Fruit fly (Drosophila melanogaster): ENCODE measurements around the gene Gyc76C.

Gene Gyc76C

dm6 chr3L:19793438-19793998, at the start of gene Gyc76C, which contains the start of the genes CG42637 and SREBP:
Gene Gyc76C, minus strand, starts transcription at chr3L:19793569.
Gene CG42637, minus strand, starts transcription at chr3L:19793569.
Gene SREBP, plus strand, starts transcription at chr3L:19793935.
- TF ChIP-seq pan (optimal IDR thresholded peaks at IDR 0.05) (no peak), Dll (optimal IDR thresholded peaks at IDR 0.05) (no peak)

dm6 chr3L:19836375-19836937, 43.1 kb upstream of the Gyc76C start, which contains the start of gene kto:
Gene kto, plus strand, starts transcription at chr3L:19836614.
- TF ChIP-seq CG8478 (optimal IDR thresholded peaks at IDR 0.05) = no peak
- TF ChIP-seq pan (optimal IDR thresholded peaks at IDR 0.05) = no peak
- no peak for TF ChIP-seq usp (GFP tag; optimal IDR thresholded peaks at IDR 0.05)
- no peak for TF ChIP-seq EcR (GFP tag; optimal IDR thresholded peaks at IDR 0.05)
- no peak for TF ChIP-seq Dll (optimal IDR thresholded peaks at IDR 0.05)
- TF ChIP-seq psq (optimal IDR thresholded peaks at IDR 0.05) = no peak

dm6 chr3L:19834143-19834794, 40.9 kb upstream of the Gyc76C start, which contains the start of the genes trc and CG32221:
Gene trc, minus strand, starts transcription at chr3L:19834304.
Gene CG32221, plus strand, starts transcription at chr3L:19834670.
- TF ChIP-seq Dll (optimal IDR thresholded peaks at IDR 0.05) = no peak
- TF ChIP-seq CG8478 (optimal IDR thresholded peaks at IDR 0.05) = no peak
- no peak for TF ChIP-seq psq (optimal IDR thresholded peaks at IDR 0.05)
- no peak for TF ChIP-seq EcR (GFP tag; optimal IDR thresholded peaks at IDR 0.05)
- no peak for TF ChIP-seq usp (GFP tag; optimal IDR thresholded peaks at IDR 0.05)
- no peak for TF ChIP-seq pan (optimal IDR thresholded peaks at IDR 0.05)

DNA sequence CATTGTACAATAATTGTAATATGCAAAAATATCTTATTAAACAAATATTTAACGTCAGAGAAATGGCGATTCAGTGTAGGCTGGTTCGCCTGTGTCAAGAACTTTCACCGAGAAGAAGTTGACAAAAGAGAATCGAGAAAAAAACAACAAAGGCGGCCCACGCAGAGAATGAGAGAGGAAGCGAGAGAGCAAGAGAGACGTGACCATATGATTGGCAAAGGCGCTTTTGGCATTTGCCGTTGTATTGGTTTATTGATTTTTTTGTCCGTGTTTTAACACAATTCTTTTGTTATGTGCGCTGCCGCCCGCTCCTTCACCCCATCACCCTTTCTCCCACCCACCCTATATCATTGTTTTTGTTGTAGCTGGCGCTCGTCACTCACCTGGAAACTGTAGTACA, 39.9 kb upstream of the Gyc76C start:
- TF ChIP-seq pan (optimal IDR thresholded peaks at IDR 0.05) = no peak
- TF ChIP-seq usp (GFP tag; optimal IDR thresholded peaks at IDR 0.05) = no peak
- TF ChIP-seq CG8478 (optimal IDR thresholded peaks at IDR 0.05) = no peak
- no peak for TF ChIP-seq Dll (optimal IDR thresholded peaks at IDR 0.05)
- no peak for TF ChIP-seq psq (optimal IDR thresholded peaks at IDR 0.05)
- TF ChIP-seq EcR (GFP tag; optimal IDR thresholded peaks at IDR 0.05) = no peak

DNA sequence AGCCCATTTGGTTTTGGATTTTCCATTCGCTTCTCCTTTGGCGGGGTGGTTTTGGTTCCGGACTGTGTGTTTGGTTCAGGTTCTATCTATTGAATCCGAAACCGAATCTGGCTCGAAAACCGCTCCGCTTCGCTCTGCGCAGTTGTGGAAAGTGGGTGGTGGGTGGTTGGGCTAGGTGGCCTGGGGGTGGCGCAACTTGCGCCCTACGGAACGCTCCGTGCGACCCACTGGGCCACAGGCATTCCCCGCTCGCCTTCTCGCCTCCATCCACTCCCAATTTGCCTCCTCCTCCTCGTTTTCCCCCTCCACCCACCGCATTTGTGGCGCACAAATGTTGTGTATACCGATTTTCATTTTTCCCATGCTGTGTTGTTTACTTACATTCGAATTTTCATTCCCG, 25.3 kb upstream of the Gyc76C start:
- TF ChIP-seq Dll (optimal IDR thresholded peaks at IDR 0.05) = no peak

DNA sequence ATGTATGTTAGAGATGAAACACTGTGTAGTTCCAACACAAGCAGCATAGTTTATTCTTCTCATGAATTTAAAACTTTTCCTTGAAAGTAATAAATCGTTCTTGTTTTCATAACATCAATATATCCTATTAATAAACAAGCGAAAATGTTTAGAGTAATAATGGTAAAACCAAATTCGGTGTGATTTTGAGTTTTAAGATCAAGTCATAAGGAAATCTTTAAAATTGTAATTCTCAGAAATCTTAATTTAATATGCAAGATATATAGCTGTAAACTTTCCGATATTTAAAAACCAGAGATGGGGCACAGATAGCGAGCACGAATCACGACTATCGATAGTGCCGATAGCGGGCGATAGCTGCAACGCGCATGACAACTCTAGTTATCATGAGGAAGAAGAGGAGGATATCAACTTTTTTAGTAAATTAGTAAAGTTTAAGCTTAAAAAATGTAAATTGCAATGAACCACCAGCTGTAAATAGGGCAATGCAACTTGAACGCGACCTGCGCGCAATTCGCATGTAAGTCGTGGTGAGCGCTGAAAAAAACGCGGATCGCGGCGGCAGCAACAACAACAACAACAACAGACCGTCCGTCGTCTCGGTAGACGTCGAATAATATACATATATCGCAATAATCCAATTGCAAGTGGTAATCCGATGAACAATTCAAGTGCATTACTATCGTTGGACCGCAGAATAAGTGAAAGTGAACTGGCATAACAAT, 24.6 kb upstream of the Gyc76C start, which contains the start of the genes Fibp and Deaf1:
TSS of gene Fibp (minus strand) at position 161 of the 725 bp plus-strand sequence.
TSS of gene Deaf1 (plus strand) at position 368 of the 725 bp plus-strand sequence.
- TF ChIP-seq usp (GFP tag; optimal IDR thresholded peaks at IDR 0.05) (no peak), Dll (optimal IDR thresholded peaks at IDR 0.05) (no peak), EcR (GFP tag; optimal IDR thresholded peaks at IDR 0.05) (no peak), pan (optimal IDR thresholded peaks at IDR 0.05) (no peak), CG8478 (optimal IDR thresholded peaks at IDR 0.05) (no peak), psq (optimal IDR thresholded peaks at IDR 0.05) (no peak)

DNA sequence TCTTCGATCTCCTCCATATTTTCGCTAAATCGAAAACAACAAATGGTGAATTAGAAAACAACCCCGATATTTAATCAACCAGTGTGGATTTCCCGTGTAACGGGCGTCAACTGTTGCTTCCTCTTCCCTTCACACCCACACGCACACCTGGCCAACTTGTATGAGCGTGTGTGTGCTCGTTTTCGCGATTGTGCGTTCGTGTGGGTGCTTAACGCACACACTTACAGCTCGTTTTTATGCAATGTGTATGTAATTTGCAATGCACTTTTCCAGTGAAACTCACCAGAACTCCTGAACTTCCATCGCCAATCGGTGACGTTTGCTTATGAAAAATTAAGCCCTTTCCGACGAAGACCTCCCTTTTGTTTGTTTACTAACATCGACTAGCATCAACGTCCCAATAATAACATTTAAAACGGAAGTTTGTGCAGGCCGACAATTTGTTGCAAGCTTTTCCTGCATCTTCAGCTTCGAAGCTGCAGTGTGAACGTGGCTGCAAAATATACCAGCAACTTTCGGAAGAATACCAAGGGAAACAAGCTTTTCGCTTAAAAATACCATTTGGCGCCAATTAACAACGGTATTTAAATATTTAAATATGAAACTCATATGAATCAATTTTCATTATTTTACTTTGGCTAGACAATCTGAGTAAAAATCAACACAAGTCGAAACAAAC, 22.2 kb upstream of the Gyc76C start, which contains the start of gene cyc:
TSS of gene cyc (minus strand) at position 467 of the 679 bp plus-strand sequence.
- TF ChIP-seq Dll (optimal IDR thresholded peaks at IDR 0.05) (no peak), psq (optimal IDR thresholded peaks at IDR 0.05) (no peak), pan (optimal IDR thresholded peaks at IDR 0.05) (no peak), CG8478 (optimal IDR thresholded peaks at IDR 0.05) (peak; percentile 33)

DNA sequence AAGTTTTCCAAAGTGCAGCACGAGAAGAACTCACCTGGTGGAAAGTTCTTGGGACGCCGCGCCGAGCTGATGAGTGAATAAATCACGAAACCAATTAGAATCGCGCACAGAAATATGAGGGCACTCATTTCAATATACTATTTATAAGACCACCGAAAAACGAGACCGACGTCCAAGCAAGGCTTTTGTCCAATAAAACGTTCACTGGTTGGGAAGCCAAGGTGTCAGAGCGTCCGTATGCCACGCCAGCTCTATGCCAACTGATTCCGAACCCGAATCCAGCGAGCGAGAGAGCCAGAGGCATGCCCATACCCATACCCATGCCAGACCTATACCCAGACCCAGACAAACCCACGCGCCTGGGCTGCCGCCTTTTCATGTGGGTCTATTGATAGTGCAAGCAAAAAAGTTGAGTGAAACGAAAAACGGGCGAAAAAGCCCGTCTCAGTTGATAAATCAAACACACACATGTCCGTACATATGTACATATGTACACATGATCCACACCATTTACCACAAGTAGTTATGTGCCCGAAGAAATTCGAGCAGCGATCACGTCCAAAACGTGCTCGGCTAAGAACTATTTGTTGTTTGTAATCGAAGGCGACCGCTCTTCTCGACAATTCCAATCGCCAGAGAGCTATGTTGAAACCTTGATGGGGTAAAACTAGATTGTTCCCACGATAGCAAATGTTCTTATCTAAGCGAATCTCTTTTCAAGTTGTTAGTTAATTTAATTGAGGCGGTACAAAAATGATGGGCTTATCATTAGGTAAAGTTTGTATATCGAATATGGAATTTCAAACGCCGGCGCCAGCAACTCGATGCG, 19.9 kb upstream of the Gyc76C start, which contains the start of gene Cyp305a1:
TSS of gene Cyp305a1 (minus strand) at position 265 of the 829 bp plus-strand sequence.
- TF ChIP-seq pan (optimal IDR thresholded peaks at IDR 0.05) (no peak), EcR (GFP tag; optimal IDR thresholded peaks at IDR 0.05) (no peak), usp (GFP tag; optimal IDR thresholded peaks at IDR 0.05) (no peak), CG8478 (optimal IDR thresholded peaks at IDR 0.05) (no peak), Dll (optimal IDR thresholded peaks at IDR 0.05) (no peak), psq (optimal IDR thresholded peaks at IDR 0.05) (no peak)

DNA sequence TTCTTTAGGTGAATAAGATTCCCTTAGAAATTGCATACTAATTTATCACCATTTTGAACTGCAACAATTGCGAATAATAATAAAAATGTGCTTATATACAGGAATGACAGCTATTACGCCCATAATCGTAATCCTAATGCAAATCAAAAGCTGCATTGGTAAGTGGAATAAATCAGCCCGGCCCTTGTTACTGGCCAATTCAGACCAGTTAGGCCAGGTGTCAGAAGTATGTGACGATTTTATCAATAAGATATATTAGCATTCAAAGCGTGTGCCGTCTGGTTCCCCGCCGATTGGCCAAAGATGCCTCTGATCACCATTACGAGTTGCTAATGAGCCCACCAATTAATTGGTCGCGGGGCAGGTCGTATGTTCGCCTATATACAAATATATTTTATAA, 19.1 kb upstream of the Gyc76C start:
- TF ChIP-seq psq (optimal IDR thresholded peaks at IDR 0.05) (no peak), EcR (GFP tag; optimal IDR thresholded peaks at IDR 0.05) (no peak), usp (GFP tag; optimal IDR thresholded peaks at IDR 0.05) (no peak), CG8478 (optimal IDR thresholded peaks at IDR 0.05) (no peak), pan (optimal IDR thresholded peaks at IDR 0.05) (no peak), Dll (optimal IDR thresholded peaks at IDR 0.05) (no peak)

dm6 chr3L:19807521-19807920, 14.2 kb upstream of the Gyc76C start:
- TF ChIP-seq CG8478 (optimal IDR thresholded peaks at IDR 0.05) = no peak
- no peak for TF ChIP-seq Dll (optimal IDR thresholded peaks at IDR 0.05)
- no peak for TF ChIP-seq pan (optimal IDR thresholded peaks at IDR 0.05)

DNA sequence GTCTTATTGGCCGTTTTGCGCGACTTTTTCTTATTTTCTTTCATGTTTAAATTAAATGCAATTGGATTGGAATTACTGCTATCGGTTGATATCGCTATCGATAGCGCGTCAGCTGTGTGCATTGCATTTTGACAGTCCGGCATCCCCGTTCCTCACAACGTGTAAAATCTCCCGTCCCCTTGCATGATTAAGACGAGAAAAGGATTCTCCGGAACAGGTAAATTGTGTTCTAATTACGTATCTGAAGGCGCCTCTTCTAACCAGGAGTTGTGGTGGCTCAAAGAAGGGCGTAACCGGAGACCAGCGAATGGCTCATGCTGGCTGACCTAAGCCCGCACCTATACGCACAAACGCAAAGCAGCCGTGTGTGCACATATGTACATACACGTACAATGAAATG, 13.7 kb upstream of the Gyc76C start, which contains the start of the genes CG14104 and Kap-alpha1:
TSS of gene CG14104 (minus strand) at position 97 of the 400 bp plus-strand sequence.
TSS of gene Kap-alpha1 (plus strand) at position 130 of the 400 bp plus-strand sequence.
- TF ChIP-seq usp (GFP tag; optimal IDR thresholded peaks at IDR 0.05) (no peak), CG8478 (optimal IDR thresholded peaks at IDR 0.05) (no peak), psq (optimal IDR thresholded peaks at IDR 0.05) (no peak), Dll (optimal IDR thresholded peaks at IDR 0.05) (no peak), pan (optimal IDR thresholded peaks at IDR 0.05) (no peak), EcR (GFP tag; optimal IDR thresholded peaks at IDR 0.05) (no peak)
